Fruit fly (Drosophila melanogaster) whole organism, embryonic: ENCODE data around the gene Pgant7.
A peak's percentile ranks its signal among the peaks of the same experiment; 100 is the strongest.

Experiments
- Bdp1 ChIP-seq: fragments of 200-800 bp; sonication (Bioruptor generic); optimal IDR thresholded peaks from 3 replicates; lab custom pipeline; 2016; ENCODE audit warnings: missing biosample characterization, missing genetic modification characterization
- CG10431 ChIP-seq: fragments of 200-800 bp; sonication (Bioruptor generic); optimal IDR thresholded peaks from 3 replicates; lab custom pipeline; 2018; ENCODE audit warnings: missing biosample characterization, mild to moderate bottlenecking, missing genetic modification characterization
- CG10543 ChIP-seq: fragments of 200-800 bp; sonication (Bioruptor generic); optimal IDR thresholded peaks from 3 replicates; lab custom pipeline; 2017; ENCODE audit warnings: missing biosample characterization, mild to moderate bottlenecking, missing genetic modification characterization, moderate library complexity
- CG10565 ChIP-seq: fragments of 200-800 bp; sonication (Bioruptor generic); optimal IDR thresholded peaks from 3 replicates; lab custom pipeline; 2016; ENCODE audit warnings: missing biosample characterization, mild to moderate bottlenecking, missing genetic modification characterization
- CG11456 ChIP-seq: fragments of 200-800 bp; sonication (Bioruptor generic); IDR thresholded peaks from 3 replicates; pipeline ENCODE4 v1.3.6; 2022; ENCODE audit warnings: missing biosample characterization, missing genetic modification characterization
- CG12155 ChIP-seq: fragments of 200-800 bp; sonication (Bioruptor generic); optimal IDR thresholded peaks from 3 replicates; lab custom pipeline; 2016; ENCODE audit warnings: missing biosample characterization, missing genetic modification characterization
- CG12219 ChIP-seq: fragments of 200-800 bp; sonication (Bioruptor generic); optimal IDR thresholded peaks from 3 replicates; lab custom pipeline; 2018; ENCODE audit warnings: missing biosample characterization, mild to moderate bottlenecking, missing genetic modification characterization
- CG12769 ChIP-seq: fragments of 200-800 bp; sonication (Bioruptor generic); optimal IDR thresholded peaks from 2 replicates; lab custom pipeline; 2019; ENCODE audit warnings: missing biosample characterization, mild to moderate bottlenecking, missing genetic modification characterization, moderate library complexity
- CG13296 ChIP-seq: fragments of 200-800 bp; sonication (Bioruptor generic); optimal IDR thresholded peaks from 3 replicates; lab custom pipeline; 2018; ENCODE audit warnings: missing biosample characterization, mild to moderate bottlenecking, missing genetic modification characterization
- CG14667 ChIP-seq: fragments of 200-800 bp; sonication (Bioruptor generic); IDR thresholded peaks from 2 replicates; pipeline ENCODE4 v1.3.6; 2022; ENCODE audit warnings: missing biosample characterization, missing genetic modification characterization
- CG14965 ChIP-seq: fragments of 200-800 bp; sonication (Bioruptor generic); optimal IDR thresholded peaks from 2 replicates; lab custom pipeline; 2016; ENCODE audit warnings: missing biosample characterization, missing genetic modification characterization, borderline replicate concordance
- CG15073 ChIP-seq: fragments of 200-800 bp; sonication (Bioruptor generic); optimal IDR thresholded peaks from 2 replicates; lab custom pipeline; 2016; ENCODE audit warnings: missing biosample characterization, missing genetic modification characterization
- CG15479 ChIP-seq: fragments of 200-800 bp; sonication (Bioruptor generic); optimal IDR thresholded peaks from 3 replicates; lab custom pipeline; 2019; ENCODE audit warnings: missing biosample characterization, mild to moderate bottlenecking, missing genetic modification characterization, moderate library complexity
- CG18011 ChIP-seq: fragments of 200-800 bp; sonication (Bioruptor generic); optimal IDR thresholded peaks from 2 replicates; lab custom pipeline; 2017; ENCODE audit warnings: missing biosample characterization, missing genetic modification characterization, mild to moderate bottlenecking, moderate library complexity, missing genotype
- CG18262 ChIP-seq: fragments of 200-800 bp; optimal IDR thresholded peaks from 3 replicates; lab custom pipeline; 2019; ENCODE audit warnings: missing biosample characterization, mild to moderate bottlenecking, missing genetic modification characterization, moderate library complexity
- CG2120 ChIP-seq: fragments of 200-800 bp; sonication (Bioruptor generic); optimal IDR thresholded peaks from 3 replicates; lab custom pipeline; 2016; ENCODE audit warnings: missing biosample characterization, missing genetic modification characterization
- CG2889 ChIP-seq: fragments of 200-800 bp; sonication (Bioruptor generic); IDR thresholded peaks from 3 replicates; pipeline ENCODE4 v1.3.6; 2022; ENCODE audit warnings: missing biosample characterization, missing genetic modification characterization
- CG30431 ChIP-seq: fragments of 200-800 bp; sonication (Bioruptor generic); optimal IDR thresholded peaks from 2 replicates; lab custom pipeline; 2017; ENCODE audit warnings: missing biosample characterization, missing genetic modification characterization
- CG32772 ChIP-seq: fragments of 200-800 bp; sonication (Bioruptor generic); IDR thresholded peaks from 2 replicates; pipeline ENCODE4 v1.3.6; 2022; ENCODE audit warnings: missing biosample characterization, missing genetic modification characterization
- CG33557 ChIP-seq: fragments of 200-800 bp; sonication (Bioruptor generic); optimal IDR thresholded peaks from 2 replicates; lab custom pipeline; 2019; ENCODE audit warnings: missing biosample characterization, mild to moderate bottlenecking, missing genetic modification characterization, moderate library complexity
- CG6175 ChIP-seq: fragments of 200-800 bp; sonication (Bioruptor generic); IDR thresholded peaks from 3 replicates; pipeline ENCODE4 v1.3.6; 2022; ENCODE audit warnings: missing biosample characterization, missing genetic modification characterization
- CG9437 ChIP-seq: fragments of 200-800 bp; sonication (Bioruptor generic); optimal IDR thresholded peaks from 2 replicates; lab custom pipeline; 2018; ENCODE audit warnings: missing biosample characterization, mild to moderate bottlenecking, missing genetic modification characterization
- D19A ChIP-seq: fragments of 200-800 bp; optimal IDR thresholded peaks from 3 replicates; lab custom pipeline; 2019; ENCODE audit warnings: missing biosample characterization, mild to moderate bottlenecking, missing genetic modification characterization, moderate library complexity
- Dad ChIP-seq: fragments of 200-800 bp; sonication (Bioruptor generic); optimal IDR thresholded peaks from 3 replicates; lab custom pipeline; 2016; ENCODE audit warnings: missing biosample characterization, missing genetic modification characterization
- ERR ChIP-seq: fragments of 200-800 bp; sonication (Bioruptor generic); optimal IDR thresholded peaks from 2 replicates; lab custom pipeline; 2016; ENCODE audit warnings: missing biosample characterization, missing genetic modification characterization
- Elba2 ChIP-seq: fragments of 200-800 bp; sonication (Bioruptor generic); optimal IDR thresholded peaks from 3 replicates; lab custom pipeline; 2016; ENCODE audit warnings: missing biosample characterization, missing genetic modification characterization
- Gsc ChIP-seq: fragments of 200-800 bp; sonication (Bioruptor generic); IDR thresholded peaks from 2 replicates; pipeline ENCODE4 v1.3.6; 2022; ENCODE audit warnings: missing biosample characterization, missing genetic modification characterization
- HHEX ChIP-seq: fragments of 200-800 bp; sonication (Bioruptor generic); optimal IDR thresholded peaks from 3 replicates; lab custom pipeline; 2017; ENCODE audit warnings: missing biosample characterization, mild to moderate bottlenecking, missing genetic modification characterization, missing genetic modification reagents
- Hr39 ChIP-seq: fragments of >200 bp; optimal IDR thresholded peaks from 2 replicates; lab custom pipeline; 2017
- Med ChIP-seq: fragments of 200-800 bp; sonication (Bioruptor generic); peaks from one replicate; lab custom pipeline; 2016; ENCODE audit warnings: missing biosample characterization, missing genetic modification characterization, mild to moderate bottlenecking, inconsistent platforms, moderate library complexity
- NfI ChIP-seq: fragments of 200-800 bp; sonication (Bioruptor generic); optimal IDR thresholded peaks from 3 replicates; lab custom pipeline; 2018; ENCODE audit warnings: missing biosample characterization, mild to moderate bottlenecking, missing genetic modification characterization, moderate library complexity
- PHDP ChIP-seq: fragments of 200-800 bp; sonication (Bioruptor generic); optimal IDR thresholded peaks from 3 replicates; lab custom pipeline; 2018; ENCODE audit warnings: missing biosample characterization, mild to moderate bottlenecking, missing genetic modification characterization, moderate library complexity
- Rfx ChIP-seq: fragments of 200-800 bp; sonication (Bioruptor generic); IDR thresholded peaks from 2 replicates; pipeline ENCODE4 v1.3.6; 2022; ENCODE audit warnings: missing biosample characterization, missing genetic modification characterization
- Sin3A ChIP-seq: fragments of >200 bp; optimal IDR thresholded peaks from 2 replicates; lab custom pipeline; 2018
- al ChIP-seq: fragments of 200-800 bp; sonication (Bioruptor generic); IDR thresholded peaks from 2 replicates; pipeline ENCODE4 v1.3.6; 2022; ENCODE audit warnings: missing biosample characterization, missing genetic modification characterization
- bcd ChIP-seq: fragments of 200-800 bp; sonication (Bioruptor generic); optimal IDR thresholded peaks from 2 replicates; lab custom pipeline; 2017; ENCODE audit warnings: missing biosample characterization, mild to moderate bottlenecking, missing genetic modification characterization
- bigmax ChIP-seq: fragments of 200-800 bp; sonication (Bioruptor generic); optimal IDR thresholded peaks from 2 replicates; lab custom pipeline; 2018; ENCODE audit warnings: missing biosample characterization, mild to moderate bottlenecking, missing genetic modification characterization
- cwo ChIP-seq: fragments of 200-800 bp; sonication (Bioruptor generic); optimal IDR thresholded peaks from 3 replicates; lab custom pipeline; 2017; ENCODE audit warnings: missing biosample characterization, missing genetic modification characterization, mild to moderate bottlenecking, moderate library complexity, missing genetic modification reagents
- ems ChIP-seq: fragments of 200-800 bp; sonication (Bioruptor generic); optimal IDR thresholded peaks from 3 replicates; lab custom pipeline; 2016; ENCODE audit warnings: missing biosample characterization, missing genetic modification characterization
- exex ChIP-seq: fragments of 200-800 bp; sonication (Bioruptor generic); optimal IDR thresholded peaks from 4 replicates; lab custom pipeline; 2018; ENCODE audit warnings: missing biosample characterization, mild to moderate bottlenecking, missing genetic modification characterization, moderate library complexity
- fd64A ChIP-seq: fragments of 200-800 bp; sonication (Bioruptor generic); optimal IDR thresholded peaks from 3 replicates; lab custom pipeline; 2018; ENCODE audit warnings: missing biosample characterization, mild to moderate bottlenecking, missing genetic modification characterization
- ftz-f1 ChIP-seq: fragments of 200-800 bp; sonication (Bioruptor generic); optimal IDR thresholded peaks from 2 replicates; lab custom pipeline; 2016; ENCODE audit warnings: missing biosample characterization, missing genetic modification characterization
- gce ChIP-seq: fragments of 200-800 bp; sonication (Bioruptor generic); IDR thresholded peaks from 3 replicates; pipeline ENCODE4 v1.3.6; 2022; ENCODE audit warnings: missing biosample characterization, missing genetic modification characterization
- gsb ChIP-seq: fragments of 200-800 bp; sonication (Bioruptor generic); IDR thresholded peaks from 2 replicates; pipeline ENCODE4 v1.3.6; 2022; ENCODE audit warnings: missing biosample characterization, missing genetic modification characterization
- nmo ChIP-seq: fragments of 200-800 bp; sonication (Bioruptor generic); optimal IDR thresholded peaks from 2 replicates; lab custom pipeline; 2018; ENCODE audit warnings: missing biosample characterization, mild to moderate bottlenecking, missing genetic modification characterization, moderate library complexity
- odd ChIP-seq: fragments of 200-800 bp; sonication (Bioruptor generic); optimal IDR thresholded peaks from 2 replicates; lab custom pipeline; 2017; ENCODE audit warnings: missing biosample characterization, mild to moderate bottlenecking, missing genetic modification characterization
- slbo ChIP-seq: fragments of 200-800 bp; sonication (Bioruptor generic); IDR thresholded peaks from 2 replicates; pipeline ENCODE4 v1.3.6; 2022; ENCODE audit warnings: missing biosample characterization, missing genetic modification characterization
- tgo ChIP-seq: fragments of 200-800 bp; sonication (Bioruptor generic); IDR thresholded peaks from 3 replicates; pipeline ENCODE4 v1.3.6; 2022; ENCODE audit warnings: missing biosample characterization, missing genetic modification characterization
- toy ChIP-seq: fragments of 200-800 bp; sonication (Bioruptor generic); IDR thresholded peaks from 2 replicates; pipeline ENCODE4 v1.3.6; 2022; ENCODE audit warnings: missing biosample characterization, missing genetic modification characterization
- tup ChIP-seq: fragments of 200-800 bp; sonication (Bioruptor generic); optimal IDR thresholded peaks from 2 replicates; lab custom pipeline; 2016; ENCODE audit warnings: missing biosample characterization, mild to moderate bottlenecking, missing genetic modification characterization, moderate library complexity
- unpg ChIP-seq: fragments of 200-800 bp; sonication (Bioruptor generic); optimal IDR thresholded peaks from 3 replicates; lab custom pipeline; 2018; ENCODE audit warnings: missing biosample characterization, mild to moderate bottlenecking, missing genetic modification characterization, moderate library complexity

Gene Pgant7

dm6 chrX:18494165-18494740 lies 5.5 kb downstream of the Pgant7 start, which contains the start of gene CG15043 (continued):
- peak; percentile 53 for TF ChIP-seq gsb (GFP tag; lab: Robert Waterston, UW)
- no peak for TF ChIP-seq CG10543 (GFP tag; lab: Kevin White, UChicago)
- TF ChIP-seq toy (GFP tag; lab: Robert Waterston, UW): no peak
- TF ChIP-seq PHDP (tag; lab: Kevin White, UChicago): no peak
- peak; percentile 71 for TF ChIP-seq slbo
- TF ChIP-seq al (GFP tag; lab: Robert Waterston, UW): peak; percentile 41; the same call in 1 of the 2 replicates
- TF ChIP-seq Bdp1 (GFP tag; lab: Kevin White, UChicago): no peak
- TF ChIP-seq Hr39 (lab: Kevin White, UChicago): no peak
- TF ChIP-seq CG11456: peak; percentile 73; the same call in 2 of the 3 replicates
- TF ChIP-seq Med (GFP tag; lab: Kevin White, UChicago): peak; percentile 84
- TF ChIP-seq CG9437: no peak
- 0 out of 2 replicates have a peak, but pooled peaks have one; percentile 32 for TF ChIP-seq CG14667 (GFP tag; lab: Robert Waterston, UW)
- TF ChIP-seq bigmax: no peak
- TF ChIP-seq fd64A (GFP tag; lab: Kevin White, UChicago): no peak
- no peak for TF ChIP-seq CG30431 (GFP tag; lab: Kevin White, UChicago)
- TF ChIP-seq cwo (GFP tag; lab: Kevin White, UChicago): peak; percentile 44
- TF ChIP-seq CG6175 (GFP tag; lab: Robert Waterston, UW): 0 out of 3 replicates have a peak, but pooled peaks have one; percentile 49
- TF ChIP-seq gce: no peak
- TF ChIP-seq HHEX (GFP tag; lab: Kevin White, UChicago): peak; percentile 50
- no peak for TF ChIP-seq ERR
- TF ChIP-seq CG10431 (GFP tag; lab: Kevin White, UChicago): no peak
- TF ChIP-seq CG32772 (GFP tag; lab: Robert Waterston, UW): no peak; the same call in 1 of the 2 replicates
- no peak for TF ChIP-seq NfI (GFP tag; lab: Kevin White, UChicago)
- no peak for TF ChIP-seq CG18262 (tag; lab: Kevin White, UChicago)
- TF ChIP-seq nmo: peak; percentile 6
- TF ChIP-seq CG13296: no peak
- TF ChIP-seq CG12769 (tag; lab: Kevin White, UChicago): peak; percentile 61
- no peak for TF ChIP-seq tup (GFP tag; lab: Kevin White, UChicago)
- peak; percentile 84 for TF ChIP-seq D19A (tag; lab: Kevin White, UChicago)
- TF ChIP-seq CG15073 (GFP tag; lab: Kevin White, UChicago): no peak
- peak; percentile 14 for TF ChIP-seq CG12155
- TF ChIP-seq CG12219: no peak
- TF ChIP-seq ftz-f1: no peak
- no peak for TF ChIP-seq CG14965
- TF ChIP-seq CG33557 (GFP tag; lab: Kevin White, UChicago): no peak
- TF ChIP-seq Dad (GFP tag; lab: Kevin White, UChicago): no peak
- no peak for TF ChIP-seq CG18011 (GFP tag; lab: Kevin White, UChicago)
- no peak for TF ChIP-seq Gsc (GFP tag; lab: Robert Waterston, UW)
- no peak for TF ChIP-seq ems (GFP tag; lab: Kevin White, UChicago)
- no peak for TF ChIP-seq unpg (GFP tag; lab: Kevin White, UChicago)
- TF ChIP-seq Elba2 (GFP tag; lab: Kevin White, UChicago): no peak
- TF ChIP-seq Sin3A (lab: Kevin White, UChicago): no peak
- TF ChIP-seq Rfx (GFP tag; lab: Robert Waterston, UW): peak; percentile 81
- TF ChIP-seq bcd (GFP tag; lab: Kevin White, UChicago): peak; percentile 44
- TF ChIP-seq CG10565 (GFP tag; lab: Kevin White, UChicago): no peak
- no peak for TF ChIP-seq CG15479 (GFP tag; lab: Kevin White, UChicago)
- peak; percentile 29; the same call in 1 of the 3 replicates for TF ChIP-seq tgo
- peak; percentile 73 for TF ChIP-seq CG2120 (GFP tag; lab: Kevin White, UChicago)
- TF ChIP-seq odd: no peak
- peak; percentile 81 for TF ChIP-seq exex (tag; lab: Kevin White, UChicago)
- TF ChIP-seq CG2889 (GFP tag; lab: Robert Waterston, UW): no peak
